Fruit fly (Drosophila melanogaster) whole organism, embryonic: ENCODE data around the gene CG13046.

Source experiments
- Blimp-1 ChIP-seq: fragments of 200-800 bp; sonication (Bioruptor generic); optimal IDR thresholded peaks from 3 replicates; lab custom pipeline; 2018; ENCODE audit warnings: missing biosample characterization, missing genetic modification characterization, mild to moderate bottlenecking, moderate library complexity, missing genetic modification reagents
- CG10321 ChIP-seq: fragments of 200-800 bp; sonication (Bioruptor generic); IDR thresholded peaks from 2 replicates; pipeline ENCODE4 v1.3.6; 2022; ENCODE audit warnings: missing biosample characterization, missing genetic modification characterization
- CG11504 ChIP-seq: fragments of 200-800 bp; sonication (Bioruptor generic); optimal IDR thresholded peaks from 3 replicates; lab custom pipeline; 2019; ENCODE audit warnings: missing biosample characterization, mild to moderate bottlenecking, missing genetic modification characterization, moderate library complexity
- CG12104 ChIP-seq: fragments of 200-800 bp; sonication (Bioruptor generic); optimal IDR thresholded peaks from 3 replicates; lab custom pipeline; 2016; ENCODE audit warnings: missing biosample characterization, missing genetic modification characterization
- CG12391 ChIP-seq: fragments of 200-800 bp; sonication (Bioruptor generic); optimal IDR thresholded peaks from 3 replicates; lab custom pipeline; 2018; ENCODE audit warnings: missing biosample characterization, mild to moderate bottlenecking, missing genetic modification characterization, moderate library complexity
- CG2116 ChIP-seq: fragments of 200-800 bp; sonication (Bioruptor generic); optimal IDR thresholded peaks from 3 replicates; lab custom pipeline; 2018; ENCODE audit warnings: missing biosample characterization, mild to moderate bottlenecking, missing genetic modification characterization
- CG2202 ChIP-seq: fragments of 200-800 bp; sonication (Bioruptor generic); optimal IDR thresholded peaks from 2 replicates; lab custom pipeline; 2018; ENCODE audit warnings: missing biosample characterization, mild to moderate bottlenecking, missing genetic modification characterization
- CG3065 ChIP-seq: fragments of 200-800 bp; sonication (Bioruptor generic); optimal IDR thresholded peaks from 2 replicates; lab custom pipeline; 2016; ENCODE audit warnings: missing biosample characterization, missing genetic modification characterization
- CG33213 ChIP-seq: fragments of 200-800 bp; sonication (Bioruptor generic); optimal IDR thresholded peaks from 3 replicates; lab custom pipeline; 2016; ENCODE audit warnings: missing biosample characterization, missing genetic modification characterization
- Myb ChIP-seq: fragments of 200-800 bp; sonication (Bioruptor generic); optimal IDR thresholded peaks from 2 replicates; lab custom pipeline; 2016; ENCODE audit warnings: missing biosample characterization, missing genetic modification characterization
- Nf-YB ChIP-seq: fragments of 200-800 bp; sonication (Bioruptor generic); optimal IDR thresholded peaks from 3 replicates; lab custom pipeline; 2019; ENCODE audit warnings: missing biosample characterization, mild to moderate bottlenecking, missing genetic modification characterization, moderate library complexity
- eyg ChIP-seq: fragments of 200-800 bp; sonication (Bioruptor generic); optimal IDR thresholded peaks from 3 replicates; lab custom pipeline; 2016; ENCODE audit warnings: missing biosample characterization, missing genetic modification characterization
- otp ChIP-seq: fragments of 200-800 bp; sonication (Bioruptor generic); IDR thresholded peaks from 3 replicates; pipeline ENCODE4, ENCODE4 v1.3.6; 2022; ENCODE audit warnings: missing biosample characterization, missing genetic modification characterization

dm6 chr3L:16290850-16291249 lies 2.6 kb upstream of the CG13046 start, which contains the start of gene CG13045:
- no peak for TF ChIP-seq Blimp-1 (GFP tag; lab: Kevin White, UChicago)
- TF ChIP-seq CG33213 (GFP tag; lab: Kevin White, UChicago) = no peak
- no peak for TF ChIP-seq eyg
- TF ChIP-seq CG3065 (GFP tag; lab: Kevin White, UChicago) = no peak
- no peak for TF ChIP-seq CG2116
- TF ChIP-seq CG12391 (tag; lab: Kevin White, UChicago) = no peak
- no peak for TF ChIP-seq CG12104 (GFP tag; lab: Kevin White, UChicago)
- TF ChIP-seq Myb (GFP tag; lab: Kevin White, UChicago) = no peak
- no peak for TF ChIP-seq otp
- TF ChIP-seq Nf-YB (GFP tag; lab: Kevin White, UChicago) = no peak
- TF ChIP-seq CG10321 (GFP tag; lab: Robert Waterston, UW) = no peak
- TF ChIP-seq CG11504 (tag; lab: Kevin White, UChicago) = no peak
- TF ChIP-seq CG2202 (tag; lab: Kevin White, UChicago) = no peak
